Worm (Caenorhabditis elegans) whole organism, late embryonic: ENCODE measurements around the gene K10D11.7.

ENCODE experiments used
- C08G9.2 ChIP-seq: sonication (generic microtip); optimal IDR thresholded peaks from 2 replicates; lab custom pipeline; 2016; ENCODE audit warnings: mild to moderate bottlenecking, missing genetic modification characterization, moderate library complexity, missing compliant biosample characterization
- F13H6.1 ChIP-seq: sonication (generic microtip); optimal IDR thresholded peaks from 2 replicates; lab custom pipeline; 2016; ENCODE audit warnings: missing genetic modification characterization, missing compliant biosample characterization
- K02D7.2 ChIP-seq: sonication (generic microtip); optimal IDR thresholded peaks from 2 replicates; lab custom pipeline; 2017; ENCODE audit warnings: mild to moderate bottlenecking, missing genetic modification characterization, missing compliant biosample characterization
- T23F11.4 ChIP-seq: fragments of 200-800 bp; sonication (Bioruptor generic); optimal IDR thresholded peaks from 2 replicates; lab custom pipeline; 2018; ENCODE audit warnings: mild to moderate bottlenecking, missing genetic modification characterization, missing compliant biosample characterization
- Y22D7AL.16 ChIP-seq: sonication (generic microtip); optimal IDR thresholded peaks from 2 replicates; lab custom pipeline; 2016; ENCODE audit warnings: missing genetic modification characterization, missing compliant biosample characterization
- ama-1 ChIP-seq: fragments of 150-350 bp; optimal IDR thresholded peaks from 2 replicates; lab custom pipeline; 2014
- ceh-14 ChIP-seq: sonication (generic microtip); optimal IDR thresholded peaks from 2 replicates; lab custom pipeline; 2016; ENCODE audit warnings: missing genotype, missing genetic modification characterization, missing compliant biosample characterization
- ceh-31 ChIP-seq: sonication (generic microtip); optimal IDR thresholded peaks from 2 replicates; lab custom pipeline; 2016; ENCODE audit warnings: missing genetic modification characterization, missing compliant biosample characterization
- ceh-34 ChIP-seq: sonication (generic microtip); optimal IDR thresholded peaks from 2 replicates; lab custom pipeline; 2016; ENCODE audit warnings: mild to moderate bottlenecking, missing genetic modification characterization, missing compliant biosample characterization
- ceh-6 ChIP-seq: fragments of 200-800 bp; sonication (Bioruptor generic); optimal IDR thresholded peaks from 2 replicates; lab custom pipeline; 2018; ENCODE audit warnings: mild to moderate bottlenecking, missing genetic modification characterization, missing compliant biosample characterization
- che-1 ChIP-seq: sonication (generic microtip); optimal IDR thresholded peaks from 2 replicates; lab custom pipeline; 2016; ENCODE audit warnings: mild to moderate bottlenecking, missing genetic modification characterization, missing compliant biosample characterization
- elt-2 ChIP-seq: sonication (generic microtip); optimal IDR thresholded peaks from 2 replicates; lab custom pipeline; 2016; ENCODE audit warnings: missing genetic modification reagents, missing genetic modification characterization, missing compliant biosample characterization
- eyg-1 ChIP-seq: sonication (generic microtip); optimal IDR thresholded peaks from 2 replicates; lab custom pipeline; 2016; ENCODE audit warnings: missing genotype, missing genetic modification characterization, missing compliant biosample characterization
- fax-1 ChIP-seq: sonication (generic microtip); optimal IDR thresholded peaks from 2 replicates; lab custom pipeline; 2016; ENCODE audit warnings: missing genotype, missing genetic modification characterization, missing compliant biosample characterization
- fkh-6 ChIP-seq: sonication (generic microtip); optimal IDR thresholded peaks from 2 replicates; lab custom pipeline; 2016; ENCODE audit warnings: missing genetic modification characterization, missing compliant biosample characterization
- gmeb-2 ChIP-seq: sonication (generic microtip); optimal IDR thresholded peaks from 2 replicates; lab custom pipeline; 2016; ENCODE audit warnings: missing genetic modification characterization, inconsistent platforms, missing compliant biosample characterization
- hlh-15 ChIP-seq: sonication (generic microtip); optimal IDR thresholded peaks from 2 replicates; lab custom pipeline; 2016; ENCODE audit warnings: missing genetic modification characterization, missing compliant biosample characterization
- lim-6 ChIP-seq: sonication (generic microtip); optimal IDR thresholded peaks from 2 replicates; lab custom pipeline; 2016; ENCODE audit warnings: missing genetic modification characterization, missing compliant biosample characterization
- nhr-11 ChIP-seq: fragments of 150-350 bp; optimal IDR thresholded peaks from 2 replicates; lab custom pipeline; 2014; ENCODE audit warnings: missing biosample characterization, missing genetic modification characterization
- pag-3 ChIP-seq: sonication (generic microtip); optimal IDR thresholded peaks from 2 replicates; lab custom pipeline; 2016; ENCODE audit warnings: missing compliant biosample characterization, missing genetic modification characterization, borderline replicate concordance
- pat-9 ChIP-seq: fragments of 200-800 bp; sonication (Bioruptor generic); optimal IDR thresholded peaks from 2 replicates; lab custom pipeline; 2018; ENCODE audit warnings: mild to moderate bottlenecking, missing genetic modification characterization, moderate library complexity, missing compliant biosample characterization
- pha-2 ChIP-seq: sonication (generic microtip); optimal IDR thresholded peaks from 2 replicates; lab custom pipeline; 2017; ENCODE audit warnings: mild to moderate bottlenecking, missing genetic modification characterization, missing compliant biosample characterization
- pqm-1 ChIP-seq: sonication (generic microtip); optimal IDR thresholded peaks from 2 replicates; lab custom pipeline; 2016; ENCODE audit warnings: missing genetic modification characterization, missing compliant biosample characterization
- ref-2 ChIP-seq: sonication (generic microtip); optimal IDR thresholded peaks from 2 replicates; lab custom pipeline; 2016; ENCODE audit warnings: missing genetic modification characterization, missing compliant biosample characterization
- sdc-2 ChIP-seq: sonication (generic microtip); optimal IDR thresholded peaks from 2 replicates; lab custom pipeline; 2016; ENCODE audit warnings: missing genotype, missing genetic modification characterization, missing compliant biosample characterization
- sox-4 ChIP-seq: sonication (generic microtip); optimal IDR thresholded peaks from 2 replicates; lab custom pipeline; 2017; ENCODE audit warnings: mild to moderate bottlenecking, missing genetic modification characterization, inconsistent platforms, missing compliant biosample characterization
- tbx-2 ChIP-seq: sonication (generic microtip); optimal IDR thresholded peaks from 2 replicates; lab custom pipeline; 2016; ENCODE audit warnings: missing genetic modification characterization, missing compliant biosample characterization
- unc-42 ChIP-seq: sonication (generic microtip); optimal IDR thresholded peaks from 2 replicates; lab custom pipeline; 2016; ENCODE audit warnings: missing genotype, missing genetic modification characterization, missing compliant biosample characterization
- unc-86 ChIP-seq: sonication (generic microtip); optimal IDR thresholded peaks from 2 replicates; lab custom pipeline; 2016; ENCODE audit warnings: missing genetic modification characterization, missing compliant biosample characterization
- zip-5 ChIP-seq: sonication (generic microtip); optimal IDR thresholded peaks from 2 replicates; lab custom pipeline; 2016; ENCODE audit warnings: missing genetic modification characterization, missing compliant biosample characterization
- ztf-16 ChIP-seq: sonication (generic microtip); optimal IDR thresholded peaks from 2 replicates; lab custom pipeline; 2017; ENCODE audit warnings: missing genetic modification characterization, missing compliant biosample characterization

The K10D11.7 gene

ce11 chrIV:13036835-13037234, 41.0 kb upstream of the K10D11.7 start:
- no peak for TF ChIP-seq ceh-6 (GFP tag; lab: Kevin White, UChicago)
- no peak for TF ChIP-seq ztf-16 (tag; lab: Kevin White, UChicago)
- TF ChIP-seq T23F11.4 (GFP tag; lab: Kevin White, UChicago): no peak
- no peak for TF ChIP-seq fax-1 (tag; lab: Kevin White, UChicago)
- TF ChIP-seq pag-3 (tag; lab: Kevin White, UChicago): no peak

DNA sequence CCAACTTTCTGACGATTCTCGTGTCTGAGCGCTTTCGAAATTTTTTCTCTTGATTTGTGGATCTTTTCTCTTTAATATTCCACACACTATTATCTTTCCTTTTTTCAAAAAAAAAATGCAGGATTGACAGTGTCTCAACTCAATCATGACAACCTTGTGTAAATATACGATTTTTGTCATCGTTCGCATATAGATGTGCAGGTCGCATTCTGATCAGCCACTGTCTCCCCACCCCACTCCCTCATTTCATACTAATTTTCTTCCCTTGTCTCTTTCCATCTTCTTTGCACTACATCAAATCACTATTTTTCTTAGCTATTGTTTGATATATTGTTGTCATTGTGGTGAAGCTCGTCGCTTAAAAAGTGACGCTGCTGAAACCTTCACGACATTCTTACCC, 39.5 kb upstream of the K10D11.7 start:
- no peak for TF ChIP-seq pag-3 (tag; lab: Kevin White, UChicago)
- no peak for TF ChIP-seq ref-2 (tag; lab: Kevin White, UChicago)
- no peak for TF ChIP-seq unc-42 (tag; lab: Kevin White, UChicago)
- TF ChIP-seq ama-1 (lab: Kevin White, UChicago): no peak
- TF ChIP-seq eyg-1 (tag; lab: Kevin White, UChicago): no peak
- TF ChIP-seq sox-4 (tag; lab: Kevin White, UChicago): no peak
- no peak for TF ChIP-seq Y22D7AL.16 (tag; lab: Kevin White, UChicago)

- no peak for TF ChIP-seq ceh-34
- no peak for TF ChIP-seq pqm-1
These were observed 37.7 kb upstream of the K10D11.7 start for ce11 chrIV:13033516-13033915.

DNA sequence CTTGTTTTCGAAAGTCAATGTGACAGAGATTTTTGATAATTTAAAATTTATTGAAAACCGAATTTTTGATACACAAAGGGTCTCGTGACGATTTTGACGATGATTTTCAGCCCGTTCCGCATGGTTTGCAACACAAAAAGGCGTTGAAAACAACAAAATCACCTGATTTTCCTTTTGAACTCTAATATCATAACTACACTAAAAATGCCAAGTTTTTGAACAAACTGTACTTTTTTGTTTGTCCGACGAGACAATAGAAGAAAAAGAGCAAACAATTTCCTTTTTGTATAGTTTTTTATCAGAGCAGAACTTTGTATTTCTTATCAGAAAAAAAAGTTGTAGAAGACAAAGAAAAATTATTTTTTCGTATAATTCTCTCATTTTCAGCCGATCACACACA, 36.4 kb upstream of the K10D11.7 start:
- TF ChIP-seq T23F11.4 (GFP tag; lab: Kevin White, UChicago) (no peak), ref-2 (tag; lab: Kevin White, UChicago) (no peak), hlh-15 (tag; lab: Kevin White, UChicago) (no peak), C08G9.2 (tag; lab: Kevin White, UChicago) (no peak), Y22D7AL.16 (tag; lab: Kevin White, UChicago) (no peak), K02D7.2 (tag; lab: Kevin White, UChicago) (no peak), nhr-11 (tag; lab: Kevin White, UChicago) (no peak), zip-5 (tag; lab: Kevin White, UChicago) (no peak), ceh-14 (tag; lab: Kevin White, UChicago) (no peak), pat-9 (no peak), F13H6.1 (tag; lab: Kevin White, UChicago) (no peak), sdc-2 (tag; lab: Kevin White, UChicago) (no peak)

DNA sequence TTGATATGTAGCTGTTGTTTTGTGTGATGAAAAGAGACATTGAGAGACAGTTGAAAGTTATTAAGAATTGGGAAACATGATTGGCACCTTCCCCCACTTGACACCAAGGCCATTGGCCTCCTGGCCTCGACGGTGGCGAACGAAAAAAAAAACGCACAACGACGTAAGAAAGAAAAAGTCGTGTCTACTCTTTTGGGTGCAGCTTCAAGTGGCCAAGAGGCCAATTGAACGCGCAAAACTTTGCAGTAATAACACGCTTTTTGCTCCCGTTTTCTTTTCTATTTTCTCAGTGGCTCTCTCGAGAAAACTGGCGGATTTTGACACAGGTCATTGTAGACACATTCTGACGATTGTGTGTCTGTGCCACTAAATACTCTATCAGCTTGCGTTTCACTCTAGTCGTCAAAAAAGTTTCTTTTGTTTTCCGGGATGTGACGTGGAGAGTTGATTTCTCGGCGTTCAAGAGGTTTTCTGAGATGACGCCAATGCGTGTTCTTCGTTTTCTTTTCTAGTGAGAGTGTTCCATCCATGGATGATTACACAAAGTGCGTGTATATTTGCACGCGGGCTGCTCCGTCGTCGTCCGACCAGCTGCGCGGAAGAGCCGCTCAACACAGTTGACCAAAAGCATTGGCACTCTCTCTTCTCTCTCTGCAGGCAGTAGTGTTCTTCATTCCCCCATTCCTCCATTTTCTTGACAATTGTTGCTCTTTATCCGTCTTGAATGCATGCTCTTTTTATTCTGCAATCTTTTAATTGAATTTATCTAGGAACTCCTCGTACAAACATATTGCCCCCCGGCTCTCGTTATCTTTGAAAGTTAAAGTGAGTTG, 34.9 kb upstream of the K10D11.7 start:
- TF ChIP-seq lim-6 (tag; lab: Kevin White, UChicago): no peak
- peak; percentile 15 for TF ChIP-seq ceh-31 (tag; lab: Kevin White, UChicago)
- TF ChIP-seq elt-2 (tag; lab: Kevin White, UChicago): peak; percentile 7
- TF ChIP-seq pha-2: no peak
- no peak for TF ChIP-seq fkh-6 (tag; lab: Kevin White, UChicago)
- TF ChIP-seq unc-86 (tag; lab: Kevin White, UChicago): no peak
- TF ChIP-seq ztf-16 (tag; lab: Kevin White, UChicago): no peak
- peak; percentile 19 for TF ChIP-seq ama-1 (lab: Kevin White, UChicago)
- peak; percentile 42 for TF ChIP-seq tbx-2 (tag; lab: Kevin White, UChicago)
- TF ChIP-seq Y22D7AL.16 (tag; lab: Kevin White, UChicago): no peak
- peak; percentile 3 for TF ChIP-seq che-1
- no peak for TF ChIP-seq gmeb-2 (tag; lab: Kevin White, UChicago)
